Worm (Caenorhabditis elegans): ENCODE data around the gene gar-2.

ce11 chrIII:6303787-6304186, 5.4 kb upstream of the gar-2 start:
- TF ChIP-seq lin-14 (GFP tag; optimal IDR thresholded peaks at IDR 0.05) (no peak), hlh-4 (tag; optimal IDR thresholded peaks at IDR 0.05) (no peak), tbx-2 (tag; optimal IDR thresholded peaks at IDR 0.05) (no peak), hlh-17 (GFP tag; optimal IDR thresholded peaks at IDR 0.05; ENCODE audit: borderline replicate concordance) (no peak), nhr-12 (tag; optimal IDR thresholded peaks at IDR 0.05) (no peak), nhr-77 (tag; optimal IDR thresholded peaks at IDR 0.05) (no peak), lsy-2 (tag; optimal IDR thresholded peaks at IDR 0.05) (no peak), ztf-11 (tag; optimal IDR thresholded peaks at IDR 0.05) (no peak), pag-3 (tag; optimal IDR thresholded peaks at IDR 0.05; ENCODE audit: borderline replicate concordance, insufficient read depth) (no peak), ceh-63 (GFP tag; optimal IDR thresholded peaks at IDR 0.05) (no peak), egl-27 (tag; optimal IDR thresholded peaks at IDR 0.05) (no peak), ztf-4 (tag; optimal IDR thresholded peaks at IDR 0.05) (no peak), zag-1 (tag; optimal IDR thresholded peaks at IDR 0.05) (no peak), fkh-10 (GFP tag; optimal IDR thresholded peaks at IDR 0.05) (no peak)
